Fruit fly (Drosophila melanogaster) ovary, adult (tissue): ENCODE results near the gene Crg-1.
"Not testable (repeated sequence)": the region's sequence is repeated elsewhere in the genome, so short reads cannot be mapped to it uniquely, and the experiment has no call there.

Source experiments
- CG17801 ChIP-seq: fragments of 200-800 bp; optimal IDR thresholded peaks from 2 replicates; lab custom pipeline; 2019; ENCODE audit warnings: missing biosample characterization, mild to moderate bottlenecking, missing genetic modification characterization, moderate library complexity; ENCODE audit not compliant: partially characterized antibody

Gene Crg-1

dm6 chrX:3798919-3799318 lies 5.9 kb downstream of the Crg-1 start, which contains the start of gene HIP:
Gene HIP, plus strand, starts transcription at chrX:3799150.
- not testable (repeated sequence) for TF ChIP-seq CG17801 (GFP tag; lab: Kevin White, UChicago)

- TF ChIP-seq CG17801 (GFP tag; lab: Kevin White, UChicago) = not testable (repeated sequence)
These were observed 9.0 kb downstream of the Crg-1 start, which contains the start of gene fd3F for dm6 chrX:3802016-3802415. Gene fd3F, plus strand, starts transcription at chrX:3802316.

dm6 chrX:3808467-3808866 lies 15.4 kb downstream of the Crg-1 start:
- TF ChIP-seq CG17801 (GFP tag; lab: Kevin White, UChicago) = no peak

dm6 chrX:3809085-3809484 lies 16.1 kb downstream of the Crg-1 start:
- no peak for TF ChIP-seq CG17801 (GFP tag; lab: Kevin White, UChicago)

- no peak for TF ChIP-seq CG17801 (GFP tag; lab: Kevin White, UChicago)
These were observed 18.3 kb downstream of the Crg-1 start, which contains the start of gene ec for dm6 chrX:3811340-3811788. Gene ec, plus strand, starts transcription at chrX:3811698.

- TF ChIP-seq CG17801 (GFP tag; lab: Kevin White, UChicago) = no peak
These were observed 22.6 kb downstream of the Crg-1 start for dm6 chrX:3815663-3816062.

dm6 chrX:3819470-3819869 lies 26.4 kb downstream of the Crg-1 start:
- TF ChIP-seq CG17801 (GFP tag; lab: Kevin White, UChicago) = no peak

dm6 chrX:3825069-3825468 lies 32.0 kb downstream of the Crg-1 start:
- TF ChIP-seq CG17801 (GFP tag; lab: Kevin White, UChicago) = no peak

- TF ChIP-seq CG17801 (GFP tag; lab: Kevin White, UChicago) = no peak
These were observed 34.9 kb downstream of the Crg-1 start, which contains the start of gene CG2901 for dm6 chrX:3827897-3828296. Gene CG2901, plus strand, starts transcription at chrX:3828197.

dm6 chrX:3831761-3832160 lies 38.7 kb downstream of the Crg-1 start:
- no peak for TF ChIP-seq CG17801 (GFP tag; lab: Kevin White, UChicago)

dm6 chrX:3832226-3832625 lies 39.2 kb downstream of the Crg-1 start:
- TF ChIP-seq CG17801 (GFP tag; lab: Kevin White, UChicago) = no peak

- TF ChIP-seq CG17801 (GFP tag; lab: Kevin White, UChicago) = no peak
These were observed 40.2 kb downstream of the Crg-1 start for dm6 chrX:3833109-3833657.

dm6 chrX:3834955-3835763 lies 42.1 kb downstream of the Crg-1 start:
- TF ChIP-seq CG17801 (GFP tag; lab: Kevin White, UChicago) = no peak

- no peak for TF ChIP-seq CG17801 (GFP tag; lab: Kevin White, UChicago)
These were observed 42.8 kb downstream of the Crg-1 start for dm6 chrX:3835764-3836342.

dm6 chrX:3837628-3838027 lies 44.6 kb downstream of the Crg-1 start:
- TF ChIP-seq CG17801 (GFP tag; lab: Kevin White, UChicago) = no peak
